Fruit fly (Drosophila melanogaster) whole organism, wandering third instar larva: Measurements from ENCODE around the gene CG46519.
"Not testable (repeated sequence)": the region's sequence is repeated elsewhere in the genome, so short reads cannot be mapped to it uniquely, and the experiment has no call there.

Experiments used
- OdsH ChIP-seq: fragments of 200-800 bp; sonication (Bioruptor generic); optimal IDR thresholded peaks from 2 replicates; lab custom pipeline; 2016; ENCODE audit warnings: missing biosample characterization, mild to moderate bottlenecking, missing genetic modification characterization
- br ChIP-seq: fragments of 200-800 bp; sonication (Bioruptor generic); optimal IDR thresholded peaks from 2 replicates; lab custom pipeline; 2016; ENCODE audit warnings: missing biosample characterization, missing genetic modification characterization
- brk ChIP-seq: fragments of 200-800 bp; sonication (Bioruptor generic); optimal IDR thresholded peaks from 2 replicates; lab custom pipeline; 2016; ENCODE audit warnings: missing biosample characterization, mild to moderate bottlenecking, missing genetic modification characterization
- dl ChIP-seq, 2 experiments: fragments of 175-275, 200-275 bp in 1 of 2; fragments of 200-275 bp in 1 of 2; sonication (Bioruptor generic); optimal IDR thresholded peaks; lab custom pipeline; 2018; ENCODE audit warnings: mild to moderate bottlenecking in 2 of 2, missing biosample characterization in 2 of 2, missing genetic modification characterization in 2 of 2, moderate library complexity in 2 of 2; ENCODE audit not compliant: partially characterized antibody in 2 of 2, insufficient read depth in 1 of 2
- lola ChIP-seq: fragments of >200 bp; optimal IDR thresholded peaks from 2 replicates; lab custom pipeline; 2017; ENCODE audit warnings: missing biosample characterization, missing genetic modification characterization
- psq ChIP-seq: fragments of 200-800 bp; sonication (Bioruptor generic); optimal IDR thresholded peaks from 3 replicates; lab custom pipeline; 2017; ENCODE audit warnings: missing biosample characterization, mild to moderate bottlenecking, missing genetic modification characterization, moderate library complexity
- rgr ChIP-seq: fragments of 200-800 bp; sonication (Bioruptor generic); optimal IDR thresholded peaks from 3 replicates; lab custom pipeline; 2016; ENCODE audit warnings: missing biosample characterization, mild to moderate bottlenecking, missing genetic modification characterization
- sv ChIP-seq: fragments of 200-800 bp; sonication (Bioruptor generic); optimal IDR thresholded peaks from 3 replicates; lab custom pipeline; 2016; ENCODE audit warnings: missing biosample characterization, missing genetic modification characterization
- usp ChIP-seq: fragments of >200 bp; optimal IDR thresholded peaks from 2 replicates; lab custom pipeline; 2017; ENCODE audit warnings: missing biosample characterization, missing genetic modification characterization

dm6 chrX:22196874-22197273 lies 34.5 kb upstream of the CG46519 start, which contains the start of gene CG46514:
- TF ChIP-seq OdsH (GFP tag; lab: Kevin White, UChicago); dl (GFP tag; optimal IDR thresholded peaks at IDR 0.05; lab: Kevin White, UChicago; ENCODE audit: insufficient read depth in 1 of 2, partially characterized antibody in 2 of 2); brk (GFP tag; lab: Kevin White, UChicago); br (GFP tag; lab: Kevin White, UChicago); lola (GFP tag; lab: Kevin White, UChicago); psq (GFP tag; lab: Kevin White, UChicago); usp (GFP tag; lab: Kevin White, UChicago); rgr (GFP tag; lab: Kevin White, UChicago); sv (GFP tag; lab: Kevin White, UChicago): not testable (repeated sequence)
